Worm (Caenorhabditis elegans): ENCODE results near the gene ints-13.

Gene ints-13

ce11 chrIV:255379-255857 lies 18.2 kb upstream of the ints-13 start, which contains the start of gene rcat-1:
TSS of gene rcat-1 (minus strand) at chrIV:255429.
- TF ChIP-seq nhr-47 (tag; optimal IDR thresholded peaks at IDR 0.05), result peak; percentile 84
- peak; percentile 59 for TF ChIP-seq unc-86 (tag; optimal IDR thresholded peaks at IDR 0.05)
- TF ChIP-seq hlh-4 (tag; optimal IDR thresholded peaks at IDR 0.05), result no peak
- no peak for TF ChIP-seq pag-3 (tag; optimal IDR thresholded peaks at IDR 0.05; ENCODE audit: borderline replicate concordance, insufficient read depth)
- no peak for TF ChIP-seq nhr-84 (tag; optimal IDR thresholded peaks at IDR 0.05)
- no peak for TF ChIP-seq hpl-2 (GFP tag; optimal IDR thresholded peaks at IDR 0.05)
- TF ChIP-seq lin-13 (GFP tag; optimal IDR thresholded peaks at IDR 0.05), result peak; percentile 91
- peak; percentile 92 to 97 for TF ChIP-seq efl-1 (optimal IDR thresholded peaks at IDR 0.05)
- TF ChIP-seq efl-1 (GFP tag; optimal IDR thresholded peaks at IDR 0.05 in 1 of 2), result peak; percentile 96 to 99
- no peak for TF ChIP-seq ceh-88 (GFP tag; IDR thresholded peaks at IDR 0.05)
- peak; percentile 47 for TF ChIP-seq irx-1 (tag; optimal IDR thresholded peaks at IDR 0.05)
- TF ChIP-seq ztf-11 (tag; optimal IDR thresholded peaks at IDR 0.05), result no peak
- peak; percentile 97 for TF ChIP-seq C16A3.4 (tag; optimal IDR thresholded peaks at IDR 0.05)
- TF ChIP-seq hlh-17 (GFP tag; optimal IDR thresholded peaks at IDR 0.05; ENCODE audit: borderline replicate concordance), result no peak
- peak; percentile 84 for TF ChIP-seq rnt-1 (tag; optimal IDR thresholded peaks at IDR 0.05)
- no peak for TF ChIP-seq Y116A8C.19 (tag; optimal IDR thresholded peaks at IDR 0.05; ENCODE audit: borderline replicate concordance)
- no peak for TF ChIP-seq ces-1 (GFP tag; optimal IDR thresholded peaks at IDR 0.05)
- no peak for TF ChIP-seq sup-37 (GFP tag; optimal IDR thresholded peaks at IDR 0.05)
- peak; percentile 73 for TF ChIP-seq F16B12.6 (tag; optimal IDR thresholded peaks at IDR 0.05)
- TF ChIP-seq blmp-1 (tag; optimal IDR thresholded peaks at IDR 0.05), result peak; percentile 87
- no peak for TF ChIP-seq alr-1 (tag; optimal IDR thresholded peaks at IDR 0.05; ENCODE audit: borderline replicate concordance)
- TF ChIP-seq snu-23 (GFP tag; optimal IDR thresholded peaks at IDR 0.05), result peak; percentile 88
- peak; percentile 80 for TF ChIP-seq tbx-2 (tag; optimal IDR thresholded peaks at IDR 0.05)
- TF ChIP-seq sptf-1 (tag; optimal IDR thresholded peaks at IDR 0.05), result no peak
- TF ChIP-seq fkh-10 (GFP tag; optimal IDR thresholded peaks at IDR 0.05), result peak; percentile 32
- TF ChIP-seq lin-15B (tag; optimal IDR thresholded peaks at IDR 0.05), result peak; percentile 96
- peak; percentile 89 for TF ChIP-seq skn-1 (tag; optimal IDR thresholded peaks at IDR 0.05)
- no peak for TF ChIP-seq ceh-8 (GFP tag; optimal IDR thresholded peaks at IDR 0.05)
- TF ChIP-seq snpc-4 (tag; optimal IDR thresholded peaks at IDR 0.05), result peak; percentile 29
- TF ChIP-seq mab-9 (GFP tag; IDR thresholded peaks at IDR 0.05), result no peak
- peak; percentile 55 for TF ChIP-seq nhr-90 (tag; optimal IDR thresholded peaks at IDR 0.05; ENCODE audit: poor library complexity)
- TF ChIP-seq nhr-12 (tag; optimal IDR thresholded peaks at IDR 0.05), result no peak
- peak; percentile 35 for TF ChIP-seq ceh-90 (tag; optimal IDR thresholded peaks at IDR 0.05)
- peak in 1 of 2 experiments; percentile 74 for TF ChIP-seq mdl-1 (tag; optimal IDR thresholded peaks at IDR 0.05)
- TF ChIP-seq unc-130 (tag; optimal IDR thresholded peaks at IDR 0.05), result peak; percentile 98
- no peak for TF ChIP-seq vab-15 (tag; optimal IDR thresholded peaks at IDR 0.05)
- TF ChIP-seq unc-98 (GFP tag; IDR thresholded peaks at IDR 0.05), result no peak
- no peak for TF ChIP-seq nhr-76 (tag; optimal IDR thresholded peaks at IDR 0.05)
- TF ChIP-seq nhr-19 (GFP tag; conservative IDR thresholded peaks at IDR 0.05), result peak; percentile 72
- peak; percentile 8 for TF ChIP-seq ama-1 (optimal IDR thresholded peaks at IDR 0.05)
- TF ChIP-seq lin-14 (GFP tag; optimal IDR thresholded peaks at IDR 0.05), result peak; percentile 72
- TF ChIP-seq tlp-1 (tag; optimal IDR thresholded peaks at IDR 0.05), result no peak
- peak; percentile 87 for TF ChIP-seq mep-1 (tag; optimal IDR thresholded peaks at IDR 0.05)
- TF ChIP-seq zip-4 (GFP tag; optimal IDR thresholded peaks at IDR 0.05), result no peak
- no peak for TF ChIP-seq grh-1 (GFP tag; IDR thresholded peaks at IDR 0.05)
- TF ChIP-seq mef-2 (tag; optimal IDR thresholded peaks at IDR 0.05), result no peak
- no peak for TF ChIP-seq aha-1 (tag; optimal IDR thresholded peaks at IDR 0.05)
- TF ChIP-seq nhr-28 (tag; optimal IDR thresholded peaks at IDR 0.05), result no peak
- peak; percentile 10 for TF ChIP-seq aly-2 (tag; optimal IDR thresholded peaks at IDR 0.05)
- peak; percentile 82 for TF ChIP-seq nhr-77 (tag; optimal IDR thresholded peaks at IDR 0.05)
- TF ChIP-seq zag-1 (tag; optimal IDR thresholded peaks at IDR 0.05), result peak; percentile 49
- TF ChIP-seq ets-5 (GFP tag; IDR thresholded peaks at IDR 0.05), result no peak
- peak; percentile 44 for TF ChIP-seq dsc-1 (tag; optimal IDR thresholded peaks at IDR 0.05)
- no peak for TF ChIP-seq pqm-1 (tag; optimal IDR thresholded peaks at IDR 0.05)
